Worm (Caenorhabditis elegans) whole organism, early embryonic: ENCODE data around the gene acly-2.

Source experiments
- B0310.2 ChIP-seq: sonication (generic microtip); optimal IDR thresholded peaks from 2 replicates; lab custom pipeline; 2016; ENCODE audit warnings: mild to moderate bottlenecking, missing genetic modification characterization, missing compliant biosample characterization
- F13C5.2 ChIP-seq: sonication (generic microtip); optimal IDR thresholded peaks from 2 replicates; lab custom pipeline; 2017; ENCODE audit warnings: mild to moderate bottlenecking, missing genetic modification characterization, inconsistent platforms, missing compliant biosample characterization
- aly-1 ChIP-seq: sonication (generic microtip); optimal IDR thresholded peaks from 2 replicates; lab custom pipeline; 2016; ENCODE audit warnings: missing genetic modification characterization, missing compliant biosample characterization
- ama-1 ChIP-seq: fragments of 150-350 bp; optimal IDR thresholded peaks from 2 replicates; lab custom pipeline; 2014
- ceh-13 ChIP-seq: fragments of 200-800 bp; sonication (Bioruptor generic); optimal IDR thresholded peaks from 2 replicates; lab custom pipeline; 2018; ENCODE audit warnings: mild to moderate bottlenecking, missing genetic modification characterization, missing compliant biosample characterization
- ceh-36 ChIP-seq: sonication (generic microtip); optimal IDR thresholded peaks from 2 replicates; lab custom pipeline; 2016; ENCODE audit warnings: missing genetic modification characterization, inconsistent platforms, missing compliant biosample characterization
- ets-7 ChIP-seq: sonication (generic microtip); optimal IDR thresholded peaks from 2 replicates; lab custom pipeline; 2016; ENCODE audit warnings: missing genotype, missing genetic modification characterization, missing compliant biosample characterization
- flt-1 ChIP-seq: fragments of 200-800 bp; sonication (Bioruptor generic); IDR thresholded peaks from 2 replicates; pipeline ENCODE4 v1.3.6; 2022; ENCODE audit warnings: missing genetic modification characterization, missing compliant biosample characterization
- hmbx-1 ChIP-seq: sonication (generic microtip); optimal IDR thresholded peaks from 2 replicates; lab custom pipeline; 2016; ENCODE audit warnings: mild to moderate bottlenecking, missing genetic modification characterization, missing compliant biosample characterization
- hmg-4 ChIP-seq: fragments of 200-800 bp; sonication (Bioruptor generic); optimal IDR thresholded peaks from 2 replicates; lab custom pipeline; 2018; ENCODE audit warnings: mild to moderate bottlenecking, missing genetic modification characterization, missing compliant biosample characterization
- hnd-1 ChIP-seq: sonication (generic microtip); optimal IDR thresholded peaks from 2 replicates; lab custom pipeline; 2016; ENCODE audit warnings: missing genetic modification characterization, missing compliant biosample characterization
- pes-1 ChIP-seq: fragments of 200-800 bp; sonication (Bioruptor generic); IDR thresholded peaks from 2 replicates; pipeline ENCODE4 v1.3.6; 2022; ENCODE audit warnings: missing genetic modification reagents, missing genetic modification characterization, missing compliant biosample characterization
- scrt-1 ChIP-seq: fragments of 200-800 bp; sonication (Bioruptor generic); IDR thresholded peaks from 2 replicates; pipeline ENCODE4 v1.3.6; 2022; ENCODE audit warnings: missing genetic modification characterization, missing compliant biosample characterization
- sea-1 ChIP-seq: fragments of 200-800 bp; sonication (Bioruptor generic); conservative IDR thresholded peaks from 2 replicates; pipeline ENCODE4 v1.3.6; 2022; ENCODE audit warnings: missing genetic modification characterization, missing compliant biosample characterization
- tbx-11 ChIP-seq: fragments of 200-800 bp; sonication (Bioruptor generic); IDR thresholded peaks from 2 replicates; pipeline ENCODE4 v1.3.6; 2022; ENCODE audit warnings: missing genetic modification characterization, missing compliant biosample characterization
- tbx-37 ChIP-seq: fragments of 200-800 bp; sonication (Bioruptor generic); conservative IDR thresholded peaks from 2 replicates; pipeline ENCODE4 v1.3.6; 2022; ENCODE audit warnings: missing genetic modification reagents, missing genetic modification characterization, missing compliant biosample characterization
- tra-4 ChIP-seq: sonication (generic microtip); optimal IDR thresholded peaks from 2 replicates; lab custom pipeline; 2017; ENCODE audit warnings: missing genetic modification characterization, missing compliant biosample characterization

acly-2 gene

DNA sequence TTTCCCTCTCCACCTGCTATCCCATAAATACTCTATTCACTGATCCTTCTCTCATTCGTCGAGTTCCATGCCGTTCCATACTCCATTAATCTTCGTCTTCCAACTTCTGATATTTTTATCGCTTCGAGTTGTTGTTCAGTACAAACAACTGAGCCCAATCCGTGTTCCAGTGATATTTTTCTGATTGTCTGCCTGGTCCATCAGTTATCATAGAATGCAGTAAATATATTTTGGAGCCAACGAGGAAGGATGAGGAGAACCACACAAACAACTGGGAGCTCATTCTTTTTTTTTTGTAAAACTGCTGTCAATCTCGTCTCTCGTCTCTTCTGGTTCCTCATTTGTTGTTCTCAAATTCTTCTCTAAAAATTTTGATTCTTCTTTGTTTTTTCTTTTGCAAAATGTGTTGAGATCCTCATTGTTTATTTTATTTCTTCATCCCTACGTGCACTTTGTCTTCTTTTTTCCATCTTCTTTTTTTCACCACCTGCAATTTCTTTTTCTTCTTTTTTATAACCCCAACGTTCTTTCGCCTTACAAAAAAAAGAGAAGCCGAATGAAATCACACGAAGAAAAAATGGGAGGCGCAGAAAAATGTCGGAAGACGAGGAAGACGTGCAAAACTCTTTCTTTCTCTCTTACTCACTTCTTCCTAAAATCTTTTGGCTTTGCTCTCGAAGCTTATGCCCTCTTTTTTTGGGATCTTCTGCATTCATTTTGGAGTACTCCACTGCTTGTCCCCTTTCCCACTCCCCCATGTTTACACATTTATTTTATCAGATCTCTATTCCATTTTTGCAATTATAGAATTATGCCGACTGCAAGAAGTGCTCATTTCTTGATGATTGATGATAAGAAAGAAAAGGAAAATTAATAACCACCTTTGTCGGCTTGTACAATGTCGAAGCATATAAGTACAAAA lies 32.3 kb upstream of the acly-2 start:
- TF ChIP-seq sea-1 (GFP tag; lab: Robert Waterston, UW) (no peak), hmg-4 (no peak), ama-1 (lab: Kevin White, UChicago) (no peak), ceh-36 (no peak), ceh-13 (GFP tag; lab: Kevin White, UChicago) (no peak), tbx-37 (GFP tag; lab: Robert Waterston, UW) (no peak), tbx-11 (GFP tag; lab: Robert Waterston, UW) (no peak), tra-4 (tag; lab: Kevin White, UChicago) (no peak), hnd-1 (tag; lab: Kevin White, UChicago) (no peak), ets-7 (tag; lab: Kevin White, UChicago) (no peak), scrt-1 (GFP tag; lab: Robert Waterston, UW) (no peak), aly-1 (tag; lab: Kevin White, UChicago) (no peak)

- no peak for TF ChIP-seq F13C5.2 (tag; lab: Kevin White, UChicago)
- TF ChIP-seq B0310.2 = no peak
- no peak for TF ChIP-seq flt-1
- TF ChIP-seq aly-1 (tag; lab: Kevin White, UChicago) = no peak
- TF ChIP-seq tra-4 (tag; lab: Kevin White, UChicago) = no peak
- TF ChIP-seq pes-1 = no peak
- no peak for TF ChIP-seq ets-7 (tag; lab: Kevin White, UChicago)
- no peak for TF ChIP-seq ceh-13 (GFP tag; lab: Kevin White, UChicago)
- no peak for TF ChIP-seq ceh-36
- no peak for TF ChIP-seq tbx-37 (GFP tag; lab: Robert Waterston, UW)
- no peak for TF ChIP-seq hnd-1 (tag; lab: Kevin White, UChicago)
- no peak for TF ChIP-seq sea-1 (GFP tag; lab: Robert Waterston, UW)
- TF ChIP-seq hmbx-1 (tag; lab: Kevin White, UChicago) = no peak
- no peak for TF ChIP-seq ama-1 (lab: Kevin White, UChicago)
- TF ChIP-seq scrt-1 (GFP tag; lab: Robert Waterston, UW) = no peak
These were observed 31.1 kb upstream of the acly-2 start for ce11 chrV:13085227-13085640.

- TF ChIP-seq tbx-11 (GFP tag; lab: Robert Waterston, UW) (no peak), tbx-37 (GFP tag; lab: Robert Waterston, UW) (no peak), hmg-4 (peak; percentile 23), F13C5.2 (tag; lab: Kevin White, UChicago) (no peak), ets-7 (tag; lab: Kevin White, UChicago) (no peak)
These were observed 30.3 kb upstream of the acly-2 start for ce11 chrV:13085917-13086552.

ce11 chrV:13088485-13088884 lies 27.8 kb upstream of the acly-2 start:
- TF ChIP-seq hmg-4 (no peak), F13C5.2 (tag; lab: Kevin White, UChicago) (no peak), pes-1 (no peak)

DNA sequence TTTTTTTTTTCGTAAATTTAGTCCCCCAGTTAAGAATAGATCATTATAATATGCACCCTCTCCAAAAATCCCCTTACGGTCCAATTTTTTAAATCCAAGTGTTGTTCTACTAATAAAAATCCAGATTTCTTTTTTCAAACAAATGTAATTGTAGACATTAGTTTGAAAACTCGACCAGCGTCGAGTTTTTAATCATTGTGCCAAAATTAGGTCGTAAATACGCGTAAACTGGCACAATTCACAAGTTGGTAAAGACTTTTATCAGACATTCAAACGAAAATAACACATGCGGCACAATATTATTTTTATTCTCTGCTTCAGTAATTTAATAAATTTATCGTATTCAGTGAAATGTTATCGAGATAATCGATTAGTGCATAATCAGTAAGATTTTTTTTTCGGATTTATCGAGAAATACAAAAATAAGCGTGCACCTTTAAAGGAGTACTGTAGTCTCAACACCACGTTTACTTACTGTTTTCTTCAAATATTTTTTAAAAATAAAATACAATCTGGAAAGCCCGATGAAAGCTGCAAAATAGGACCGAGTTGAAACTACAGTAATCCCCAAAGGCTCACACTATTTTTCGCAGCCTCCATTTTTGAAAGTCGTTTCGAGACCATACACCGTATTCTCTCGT lies 26.0 kb upstream of the acly-2 start, which contains the start of gene C34B4.4:
C34B4.4 (plus strand) TSS at position 276 of the 641 bp plus-strand sequence.
- no peak for TF ChIP-seq scrt-1 (GFP tag; lab: Robert Waterston, UW)
- TF ChIP-seq F13C5.2 (tag; lab: Kevin White, UChicago) = no peak
- no peak for TF ChIP-seq ceh-36
- no peak for TF ChIP-seq tbx-11 (GFP tag; lab: Robert Waterston, UW)
- no peak for TF ChIP-seq ceh-13 (GFP tag; lab: Kevin White, UChicago)
- no peak for TF ChIP-seq sea-1 (GFP tag; lab: Robert Waterston, UW)
- TF ChIP-seq pes-1 = no peak
- TF ChIP-seq tra-4 (tag; lab: Kevin White, UChicago) = no peak
- TF ChIP-seq aly-1 (tag; lab: Kevin White, UChicago) = no peak

- TF ChIP-seq hnd-1 (tag; lab: Kevin White, UChicago) (no peak), aly-1 (tag; lab: Kevin White, UChicago) (no peak), scrt-1 (GFP tag; lab: Robert Waterston, UW) (no peak)
These were observed 23.9 kb upstream of the acly-2 start, which contains the start of gene lurp-4 for ce11 chrV:13092349-13092748. lurp-4 (plus strand) TSS chrV:13092649.

ce11 chrV:13095654-13096053 lies 20.6 kb upstream of the acly-2 start, which contains the start of gene C34B4.5:
C34B4.5 (plus strand) TSS chrV:13095954.
- TF ChIP-seq ets-7 (tag; lab: Kevin White, UChicago) (no peak), flt-1 (no peak), hnd-1 (tag; lab: Kevin White, UChicago) (no peak), sea-1 (GFP tag; lab: Robert Waterston, UW) (no peak), ama-1 (lab: Kevin White, UChicago) (no peak), tbx-37 (GFP tag; lab: Robert Waterston, UW) (no peak), ceh-13 (GFP tag; lab: Kevin White, UChicago) (no peak), scrt-1 (GFP tag; lab: Robert Waterston, UW) (no peak), B0310.2 (no peak), ceh-36 (no peak), F13C5.2 (tag; lab: Kevin White, UChicago) (no peak), tbx-11 (GFP tag; lab: Robert Waterston, UW) (no peak), tra-4 (tag; lab: Kevin White, UChicago) (no peak), hmg-4 (no peak)
